Worm (Caenorhabditis elegans) whole organism, L4 larva: ENCODE results near the gene elo-7.
A peak's percentile ranks its signal among the peaks of the same experiment; 100 is the strongest.

Experiments
- F26F4.8 ChIP-seq: fragments of 200-800 bp; sonication (Bioruptor generic); conservative IDR thresholded peaks from 2 replicates; pipeline ENCODE4 v1.3.6; 2022; ENCODE audit warnings: missing genetic modification characterization, missing compliant biosample characterization
- F37D6.2 ChIP-seq: sonication (generic microtip); optimal IDR thresholded peaks from 2 replicates; lab custom pipeline; 2016; ENCODE audit warnings: mild to moderate bottlenecking, missing genetic modification characterization, missing compliant biosample characterization
- F44E2.7 ChIP-seq: fragments of 200-800 bp; sonication (Bioruptor generic); IDR thresholded peaks from 2 replicates; pipeline ENCODE4 v2.1.2; 2022; ENCODE audit warnings: missing genetic modification characterization, missing compliant biosample characterization
- T20F7.1 ChIP-seq: fragments of 200-800 bp; sonication (Bioruptor generic); optimal IDR thresholded peaks from 2 replicates; lab custom pipeline; 2018; ENCODE audit warnings: mild to moderate bottlenecking, missing genetic modification characterization, missing compliant biosample characterization
- Y105C5A.15 ChIP-seq: fragments of 200-800 bp; sonication (Bioruptor generic); IDR thresholded peaks from 2 replicates; pipeline ENCODE4 v1.3.6; 2022; ENCODE audit warnings: missing genetic modification characterization, missing compliant biosample characterization
- Y48G9A.11 ChIP-seq: fragments of 200-800 bp; sonication (Bioruptor generic); IDR thresholded peaks from 2 replicates; pipeline ENCODE4 v1.3.6; 2022; ENCODE audit warnings: missing genetic modification reagents, missing genetic modification characterization, missing compliant biosample characterization
- Y75B8A.6 ChIP-seq: fragments of 200-800 bp; sonication (Bioruptor generic); IDR thresholded peaks from 2 replicates; pipeline ENCODE4 v1.3.6; 2022; ENCODE audit warnings: missing genetic modification reagents, missing genetic modification characterization, missing compliant biosample characterization
- aha-1 ChIP-seq: fragments of 150-350 bp; peaks from one replicate; lab custom pipeline; 2014; ENCODE audit warnings: missing biosample characterization, missing genetic modification characterization
- ceh-62 ChIP-seq: sonication (generic microtip); optimal IDR thresholded peaks from 2 replicates; lab custom pipeline; 2017; ENCODE audit warnings: missing biosample characterization, missing genetic modification characterization
- ceh-82 ChIP-seq: sonication (generic microtip); optimal IDR thresholded peaks from 2 replicates; lab custom pipeline; 2017; ENCODE audit warnings: missing biosample characterization, missing genetic modification characterization
- ces-1 ChIP-seq: fragments of 150-350 bp; sonication (generic microtip); optimal IDR thresholded peaks from 4 replicates; lab custom pipeline; 2014; ENCODE audit warnings: missing biosample characterization, missing genetic modification reagents, missing genetic modification characterization
- cey-2 ChIP-seq: sonication (generic microtip); optimal IDR thresholded peaks from 3 replicates; lab custom pipeline; 2017; ENCODE audit warnings: missing genetic modification characterization, mild to moderate bottlenecking, missing compliant biosample characterization, antibody characterized with exemption, borderline replicate concordance; ENCODE audit not compliant: insufficient read depth
- daf-19 ChIP-seq: fragments of 200-800 bp; sonication (Bioruptor generic); conservative IDR thresholded peaks from 2 replicates; pipeline ENCODE4 v1.3.6; 2022; ENCODE audit warnings: missing genetic modification characterization, missing compliant biosample characterization
- dmd-6 ChIP-seq: fragments of 200-800 bp; sonication (Bioruptor generic); IDR thresholded peaks from 2 replicates; pipeline ENCODE4 v1.3.6; 2022; ENCODE audit warnings: missing genetic modification reagents, missing genetic modification characterization, missing compliant biosample characterization
- dmd-8 ChIP-seq: fragments of 200-800 bp; sonication (Bioruptor generic); IDR thresholded peaks from 2 replicates; pipeline ENCODE4 v1.3.6; 2022; ENCODE audit warnings: missing genetic modification characterization, missing compliant biosample characterization
- dmd-9 ChIP-seq: fragments of 200-800 bp; sonication (Bioruptor generic); IDR thresholded peaks from 2 replicates; pipeline ENCODE4 v1.3.6; 2022; ENCODE audit warnings: missing genetic modification reagents, missing genetic modification characterization, missing compliant biosample characterization
- dve-1 ChIP-seq: sonication (generic microtip); optimal IDR thresholded peaks from 2 replicates; lab custom pipeline; 2017; ENCODE audit warnings: antibody characterized with exemption, mild to moderate bottlenecking, missing genetic modification characterization, missing compliant biosample characterization; ENCODE audit not compliant: insufficient read depth
- fkh-10 ChIP-seq: fragments of 150-350 bp; optimal IDR thresholded peaks from 2 replicates; lab custom pipeline; 2014; ENCODE audit warnings: missing biosample characterization, missing genetic modification reagents, missing genetic modification characterization
- hlh-11 ChIP-seq: fragments of 200-800 bp; sonication (Bioruptor generic); optimal IDR thresholded peaks from 2 replicates; lab custom pipeline; 2018; ENCODE audit warnings: mild to moderate bottlenecking, missing genetic modification characterization, missing compliant biosample characterization
- hlh-30 ChIP-seq: sonication (generic microtip); optimal IDR thresholded peaks from 2 replicates; lab custom pipeline; 2017; ENCODE audit warnings: antibody characterized with exemption, mild to moderate bottlenecking, missing genetic modification characterization, missing compliant biosample characterization; ENCODE audit not compliant: insufficient read depth
- jun-1 ChIP-seq: fragments of 150-350 bp; optimal IDR thresholded peaks from 2 replicates; lab custom pipeline; 2014; ENCODE audit warnings: missing biosample characterization, missing genetic modification reagents, missing genetic modification characterization
- lim-7 ChIP-seq: fragments of 200-800 bp; sonication (Bioruptor generic); IDR thresholded peaks from 2 replicates; pipeline ENCODE4 v1.3.6; 2022; ENCODE audit warnings: missing genetic modification characterization, missing compliant biosample characterization
- lin-15B ChIP-seq: fragments of 150-350 bp; sonication (generic microtip); optimal IDR thresholded peaks from 3 replicates; lab custom pipeline; 2014; ENCODE audit warnings: missing biosample characterization, missing genetic modification characterization
- lin-39 ChIP-seq: fragments of 150-350 bp; optimal IDR thresholded peaks from 2 replicates; lab custom pipeline; 2014; ENCODE audit warnings: missing biosample characterization, missing genetic modification reagents, missing genetic modification characterization
- madf-5 ChIP-seq, 2 experiments: fragments of 200-800 bp; sonication (Bioruptor generic); IDR thresholded peaks; 2 replicates each; pipeline ENCODE4 v1.3.6; 2022; ENCODE audit warnings: missing compliant biosample characterization in 2 of 2, missing genetic modification characterization in 2 of 2
- mdl-1 ChIP-seq, 2 experiments: fragments of 150-350 bp in 1 of 2; sonication (generic microtip) in 1 of 2; optimal IDR thresholded peaks; 2 replicates each; lab custom pipeline; 2014 to 2017; ENCODE audit warnings: missing biosample characterization in 2 of 2, missing genetic modification characterization in 2 of 2
- mxl-2 ChIP-seq: fragments of 200-800 bp; sonication (Bioruptor generic); conservative IDR thresholded peaks from 2 replicates; pipeline ENCODE4 v1.3.6; 2022; ENCODE audit warnings: missing genetic modification reagents, missing genetic modification characterization, missing compliant biosample characterization
- nhr-102 ChIP-seq: sonication (generic microtip); optimal IDR thresholded peaks from 2 replicates; lab custom pipeline; 2016; ENCODE audit warnings: mild to moderate bottlenecking, missing genetic modification characterization, moderate library complexity, missing compliant biosample characterization
- nhr-237 ChIP-seq: sonication (generic microtip); optimal IDR thresholded peaks from 2 replicates; lab custom pipeline; 2017; ENCODE audit warnings: missing biosample characterization, missing genetic modification characterization
- nhr-25 ChIP-seq: sonication (generic microtip); optimal IDR thresholded peaks from 2 replicates; lab custom pipeline; 2017; ENCODE audit warnings: missing genetic modification characterization, mild to moderate bottlenecking, missing compliant biosample characterization, antibody characterized with exemption, moderate library complexity, borderline replicate concordance; ENCODE audit not compliant: insufficient read depth
- nhr-28 ChIP-seq: fragments of 150-350 bp; optimal IDR thresholded peaks from 2 replicates; lab custom pipeline; 2014; ENCODE audit warnings: missing biosample characterization, missing genetic modification characterization
- nhr-41 ChIP-seq: fragments of 200-800 bp; sonication (Bioruptor generic); IDR thresholded peaks from 2 replicates; pipeline ENCODE4 v1.3.6; 2022; ENCODE audit warnings: missing genetic modification reagents, missing genetic modification characterization, missing compliant biosample characterization
- rbr-2 ChIP-seq: sonication (generic microtip); optimal IDR thresholded peaks from 2 replicates; lab custom pipeline; 2016; ENCODE audit warnings: missing genotype, missing genetic modification characterization, missing compliant biosample characterization
- sdz-12 ChIP-seq: fragments of 200-800 bp; sonication (Bioruptor generic); optimal IDR thresholded peaks from 2 replicates; lab custom pipeline; 2018; ENCODE audit warnings: mild to moderate bottlenecking, missing genetic modification characterization, missing compliant biosample characterization
- set-16 ChIP-seq: fragments of 200-800 bp; sonication (Bioruptor generic); IDR thresholded peaks from 2 replicates; pipeline ENCODE4 v1.3.6; 2022; ENCODE audit warnings: missing genetic modification reagents, missing genetic modification characterization, missing compliant biosample characterization
- snpc-1.2 ChIP-seq: fragments of 200-800 bp; sonication (Bioruptor generic); IDR thresholded peaks from 2 replicates; pipeline ENCODE4 v1.3.6; 2022; ENCODE audit warnings: missing genetic modification reagents, missing genetic modification characterization, missing compliant biosample characterization
- spr-1 ChIP-seq: sonication (generic microtip); optimal IDR thresholded peaks from 2 replicates; lab custom pipeline; 2016; ENCODE audit warnings: mild to moderate bottlenecking, missing genetic modification characterization, missing compliant biosample characterization
- spr-3 ChIP-seq: fragments of 200-800 bp; sonication (Bioruptor generic); optimal IDR thresholded peaks from 2 replicates; lab custom pipeline; 2018; ENCODE audit warnings: mild to moderate bottlenecking, missing genetic modification characterization, missing compliant biosample characterization
- tra-1 ChIP-seq: fragments of 200-800 bp; sonication (Bioruptor generic); IDR thresholded peaks from 2 replicates; pipeline ENCODE4 v1.3.6; 2022; ENCODE audit warnings: missing genetic modification reagents, missing genetic modification characterization, missing compliant biosample characterization
- unc-39 ChIP-seq: sonication (generic microtip); optimal IDR thresholded peaks from 2 replicates; lab custom pipeline; 2017; ENCODE audit warnings: missing biosample characterization, missing genetic modification characterization
- unc-62 ChIP-seq, 3 experiments: fragments of 150-350 bp in 1 of 3; sonication (generic microtip); optimal IDR thresholded peaks in 2 of 3; peaks in 1 of 3; 1 replicate in 1 of 3; 2 replicates in 2 of 3; lab custom pipeline; 2014 to 2017; ENCODE audit warnings: missing biosample characterization in 3 of 3, missing genetic modification characterization in 3 of 3, missing genetic modification reagents in 3 of 3, missing genotype in 1 of 3
- zag-1 ChIP-seq: fragments of 150-350 bp; optimal IDR thresholded peaks from 2 replicates; lab custom pipeline; 2014; ENCODE audit warnings: missing biosample characterization, missing genetic modification characterization
- zfp-2 ChIP-seq: sonication (generic microtip); optimal IDR thresholded peaks from 2 replicates; lab custom pipeline; 2016; ENCODE audit warnings: mild to moderate bottlenecking, missing genetic modification characterization, missing compliant biosample characterization
- zfp-3 ChIP-seq: fragments of 200-800 bp; sonication (Bioruptor generic); conservative IDR thresholded peaks from 2 replicates; pipeline ENCODE4 v1.3.6; 2022; ENCODE audit warnings: missing genetic modification reagents, missing genetic modification characterization, missing compliant biosample characterization
- zip-2 ChIP-seq: fragments of 150-350 bp; optimal IDR thresholded peaks from 2 replicates; lab custom pipeline; 2014; ENCODE audit warnings: missing biosample characterization, missing genetic modification characterization
- ztf-7 ChIP-seq: fragments of 150-350 bp; optimal IDR thresholded peaks from 2 replicates; lab custom pipeline; 2014; ENCODE audit warnings: missing biosample characterization, missing genetic modification characterization

The elo-7 gene

ce11 chrIV:9535105-9535504 lies 5.4 kb downstream of the elo-7 start:
- TF ChIP-seq nhr-237 (no peak), dmd-9 (GFP tag; lab: Robert Waterston, UW) (no peak), spr-3 (GFP tag; lab: Kevin White, UChicago) (no peak), jun-1 (tag; lab: Kevin White, UChicago) (no peak), set-16 (GFP tag; lab: Robert Waterston, UW) (no peak), dve-1 (tag; lab: Kevin White, UChicago) (peak; percentile 22), Y75B8A.6 (GFP tag; lab: Robert Waterston, UW) (no peak), spr-1 (tag; lab: Kevin White, UChicago) (no peak), lin-15B (tag; lab: Kevin White, UChicago) (no peak), ces-1 (GFP tag; lab: Kevin White, UChicago) (no peak), F37D6.2 (tag; lab: Kevin White, UChicago) (no peak), ceh-62 (tag; lab: Kevin White, UChicago) (no peak), hlh-30 (peak; percentile 63), dmd-6 (GFP tag; lab: Robert Waterston, UW) (peak; percentile 21; the same call in 1 of the 2 replicates), zfp-3 (no peak), T20F7.1 (GFP tag; lab: Kevin White, UChicago) (no peak), Y105C5A.15 (GFP tag; lab: Robert Waterston, UW) (no peak), nhr-25 (no peak), zag-1 (tag; lab: Kevin White, UChicago) (no peak), lin-39 (no peak), zfp-2 (no peak), fkh-10 (GFP tag; lab: Kevin White, UChicago) (no peak), cey-2 (no peak), nhr-41 (GFP tag; lab: Robert Waterston, UW) (no peak), hlh-11 (peak; percentile 37), aha-1 (peak; percentile 88), snpc-1.2 (no peak), ztf-7 (tag; lab: Kevin White, UChicago) (no peak), unc-39 (no peak), rbr-2 (no peak), dmd-8 (GFP tag; lab: Robert Waterston, UW) (no peak), mdl-1 (tag; optimal IDR thresholded peaks at IDR 0.05; lab: Kevin White, UChicago) (peak in 1 of 2 experiments; percentile 19), nhr-28 (peak; percentile 63), sdz-12 (GFP tag; lab: Kevin White, UChicago) (no peak), daf-19 (no peak), zip-2 (tag; lab: Kevin White, UChicago) (no peak), F26F4.8 (GFP tag; lab: Robert Waterston, UW) (no peak), ceh-82 (tag; lab: Kevin White, UChicago) (no peak)

ce11 chrIV:9536124-9536523 lies 6.4 kb downstream of the elo-7 start:
- no peak for TF ChIP-seq hlh-30
- peak; percentile 89 for TF ChIP-seq aha-1
- TF ChIP-seq ceh-62 (tag; lab: Kevin White, UChicago) = no peak
- no peak for TF ChIP-seq tra-1 (GFP tag; lab: Robert Waterston, UW)
- TF ChIP-seq Y75B8A.6 (GFP tag; lab: Robert Waterston, UW) = no peak
- no peak for TF ChIP-seq madf-5 (GFP tag; IDR thresholded peaks at IDR 0.05; lab: Robert Waterston, UW)
- no peak for TF ChIP-seq mxl-2 (GFP tag; lab: Robert Waterston, UW)
- no peak for TF ChIP-seq Y48G9A.11 (GFP tag; lab: Robert Waterston, UW)
- TF ChIP-seq zfp-3 = no peak
- TF ChIP-seq cey-2 = no peak
- no peak for TF ChIP-seq dmd-8 (GFP tag; lab: Robert Waterston, UW)
- TF ChIP-seq unc-39 = no peak
- TF ChIP-seq lin-39 = no peak
- TF ChIP-seq lim-7 (GFP tag; lab: Robert Waterston, UW) = no peak
- peak in 1 of 2 experiments; percentile 97 for TF ChIP-seq unc-62 (GFP tag; optimal IDR thresholded peaks at IDR 0.05 in 1 of 2; lab: Kevin White, UChicago)
- TF ChIP-seq unc-62 (tag; optimal IDR thresholded peaks at IDR 0.05; lab: Kevin White, UChicago) = no peak
- no peak for TF ChIP-seq nhr-102 (tag; lab: Kevin White, UChicago)
- TF ChIP-seq F44E2.7 (GFP tag; lab: Robert Waterston, UW) = no peak
- TF ChIP-seq fkh-10 (GFP tag; lab: Kevin White, UChicago) = no peak
- TF ChIP-seq, all 104 proteins: peak for 2
